Worm (Caenorhabditis elegans): ENCODE data around the gene sdz-16.

ce11 chrV:17307926-17308325, 19.8 kb downstream of the sdz-16 start:
- TF ChIP-seq W03F9.2 (tag; optimal IDR thresholded peaks at IDR 0.05): no peak
- no peak for TF ChIP-seq dao-5 (tag; optimal IDR thresholded peaks at IDR 0.05)
- no peak for TF ChIP-seq him-1 (tag; optimal IDR thresholded peaks at IDR 0.05)
